Worm (Caenorhabditis elegans) whole organism, L4/young adult: Measurements from ENCODE around the gene W07G1.7.

Experiments
- W03F9.2 ChIP-seq: fragments of 150-350 bp; optimal IDR thresholded peaks from 2 replicates; lab custom pipeline; 2014; ENCODE audit warnings: missing biosample characterization, missing genetic modification characterization
- him-1 ChIP-seq: sonication (generic microtip); optimal IDR thresholded peaks from 2 replicates; lab custom pipeline; 2016; ENCODE audit warnings: missing genotype, missing genetic modification reagents, missing genetic modification characterization, missing compliant biosample characterization

DNA sequence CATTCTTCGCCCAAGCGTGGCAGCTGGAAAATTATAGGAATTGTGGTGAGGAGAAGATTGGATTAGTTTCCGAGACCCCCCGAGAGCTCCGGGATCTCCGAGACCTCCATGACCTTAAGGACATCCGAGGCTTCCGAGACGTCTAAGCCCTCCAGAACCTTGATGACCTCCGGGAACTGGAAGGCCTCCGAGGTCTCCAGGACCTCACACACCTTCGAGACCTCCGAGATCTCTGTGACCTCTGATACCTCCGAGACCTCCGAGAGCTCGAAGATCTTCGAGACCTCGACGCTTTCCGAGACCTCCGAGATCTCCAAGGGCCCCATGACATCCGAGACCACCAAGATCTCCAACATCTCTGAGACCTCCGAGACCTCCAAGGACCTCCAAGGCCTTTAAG, 16.1 kb upstream of the W07G1.7 start:
- TF ChIP-seq him-1, result no peak
- TF ChIP-seq W03F9.2, result no peak
